Fruit fly (Drosophila melanogaster): ENCODE measurements around the gene CG11030.

dm6 chr2L:5811274-5811673 is 86.8 kb downstream of the CG11030 start, which contains the start of gene CG43307:
- TF ChIP-seq Myc (optimal IDR thresholded peaks at IDR 0.05) (no peak), ttk (optimal IDR thresholded peaks at IDR 0.05) (no peak), h (optimal IDR thresholded peaks at IDR 0.05) (no peak), psq (optimal IDR thresholded peaks at IDR 0.05) (no peak)
